Fruit fly (Drosophila melanogaster): Measurements from ENCODE around the gene fid.

fid gene

dm6 chr3R:26014262-26014833, 44.5 kb downstream of the fid start, which contains the start of gene Kaz-m1 (continued):
- no peak for TF ChIP-seq jumu (GFP tag; optimal IDR thresholded peaks at IDR 0.05)
- no peak for TF ChIP-seq E2f2 (GFP tag; IDR thresholded peaks at IDR 0.05)
- no peak for TF ChIP-seq vnd (GFP tag; IDR thresholded peaks at IDR 0.05; ENCODE audit: partially characterized antibody)
- no peak for TF ChIP-seq bowl (GFP tag; IDR thresholded peaks at IDR 0.05)
- no peak for TF ChIP-seq pnt (GFP tag; optimal IDR thresholded peaks at IDR 0.05)
- no peak for TF ChIP-seq Pdp1 (GFP tag; optimal IDR thresholded peaks at IDR 0.05)
- TF ChIP-seq gce (GFP tag; IDR thresholded peaks at IDR 0.05) = no peak
- TF ChIP-seq CG14965 (GFP tag; optimal IDR thresholded peaks at IDR 0.05; ENCODE audit: borderline replicate concordance) = no peak
- TF ChIP-seq zen (tag; optimal IDR thresholded peaks at IDR 0.05) = peak; percentile 26
- peak; percentile 80 for TF ChIP-seq CG18262 (tag; optimal IDR thresholded peaks at IDR 0.05)
- no peak for TF ChIP-seq lilli (GFP tag; optimal IDR thresholded peaks at IDR 0.05)
- TF ChIP-seq CG10274 (GFP tag; optimal IDR thresholded peaks at IDR 0.05) = no peak
- TF ChIP-seq fu2 (GFP tag; optimal IDR thresholded peaks at IDR 0.05) = no peak
- no peak for TF ChIP-seq klu (GFP tag; IDR thresholded peaks at IDR 0.05)
- no peak for TF ChIP-seq CG31388 (GFP tag; optimal IDR thresholded peaks at IDR 0.05)
- peak; percentile 73 for TF ChIP-seq Xrp1 (GFP tag; IDR thresholded peaks at IDR 0.05)
- TF ChIP-seq CG16813 (GFP tag; IDR thresholded peaks at IDR 0.05; ENCODE audit: partially characterized antibody) = no peak
- TF ChIP-seq sim (GFP tag; IDR thresholded peaks at IDR 0.05) = peak; percentile 48; the same call in 1 of the 2 replicates
- no peak for TF ChIP-seq mld (GFP tag; IDR thresholded peaks at IDR 0.05; ENCODE audit: partially characterized antibody)
- TF ChIP-seq ewg (GFP tag; optimal IDR thresholded peaks at IDR 0.05) = no peak
- TF ChIP-seq corto (GFP tag; optimal IDR thresholded peaks at IDR 0.05) = no peak
- no peak for TF ChIP-seq crc (GFP tag; optimal IDR thresholded peaks at IDR 0.05)
- no peak for TF ChIP-seq danr (GFP tag; IDR thresholded peaks at IDR 0.05)
- no peak for TF ChIP-seq peb (GFP tag; IDR thresholded peaks at IDR 0.05)
- no peak for TF ChIP-seq Tbp (GFP tag; optimal IDR thresholded peaks at IDR 0.05)
- TF ChIP-seq CG3281 (GFP tag; optimal IDR thresholded peaks at IDR 0.05) = peak; percentile 31
- no peak for TF ChIP-seq prd (optimal IDR thresholded peaks at IDR 0.05)
- peak; percentile 58; the same call in 2 of the 3 replicates for TF ChIP-seq prd (GFP tag; IDR thresholded peaks at IDR 0.05)
- TF ChIP-seq CG1233 (GFP tag; optimal IDR thresholded peaks at IDR 0.05) = peak; percentile 16
- no peak for TF ChIP-seq CG5180 (GFP tag; optimal IDR thresholded peaks at IDR 0.05)
- TF ChIP-seq aop (GFP tag; IDR thresholded peaks at IDR 0.05) = no peak
- no peak for TF ChIP-seq usp (GFP tag; optimal IDR thresholded peaks at IDR 0.05)
- no peak for TF ChIP-seq CG4707 (GFP tag; optimal IDR thresholded peaks at IDR 0.05)
- no peak for TF ChIP-seq CG1832 (GFP tag; optimal IDR thresholded peaks at IDR 0.05)
- TF ChIP-seq CG4328 (GFP tag; optimal IDR thresholded peaks at IDR 0.05) = no peak
- TF ChIP-seq bsh (GFP tag; optimal IDR thresholded peaks at IDR 0.05) = peak in 1 of 2 experiments; percentile 78
- TF ChIP-seq lola (GFP tag; optimal IDR thresholded peaks at IDR 0.05) = peak in 1 of 3 experiments; percentile 73
- TF ChIP-seq CG13123 (GFP tag; optimal IDR thresholded peaks at IDR 0.05) = no peak
- peak; percentile 57 for TF ChIP-seq gsb-n (tag; optimal IDR thresholded peaks at IDR 0.05)
- no peak for TF ChIP-seq croc (GFP tag; conservative IDR thresholded peaks at IDR 0.05)
- TF ChIP-seq ems (GFP tag; optimal IDR thresholded peaks at IDR 0.05) = no peak
- no peak for TF ChIP-seq jigr1 (GFP tag; IDR thresholded peaks at IDR 0.05)
- no peak for TF ChIP-seq CG17186 (GFP tag; optimal IDR thresholded peaks at IDR 0.05)
- peak; percentile 81 for TF ChIP-seq CG2712 (tag; optimal IDR thresholded peaks at IDR 0.05)
- peak; percentile 76 for TF ChIP-seq CG17361 (GFP tag; IDR thresholded peaks at IDR 0.05)
- TF ChIP-seq eyg (GFP tag; optimal IDR thresholded peaks at IDR 0.05) = no peak
- no peak for TF ChIP-seq Elba2 (GFP tag; optimal IDR thresholded peaks at IDR 0.05)
- TF ChIP-seq ase (GFP tag; IDR thresholded peaks at IDR 0.05) = no peak
- no peak for TF ChIP-seq chn (GFP tag; optimal IDR thresholded peaks at IDR 0.05)
- peak; percentile 50 for TF ChIP-seq nerfin-1 (tag; optimal IDR thresholded peaks at IDR 0.05)
- no peak for TF ChIP-seq Chrac-16 (GFP tag; optimal IDR thresholded peaks at IDR 0.05)
